Worm (Caenorhabditis elegans) whole organism, young adult: ENCODE results near the gene sqv-2.

Experiments
- B0019.2 ChIP-seq: fragments of 200-800 bp; sonication (Bioruptor generic); conservative IDR thresholded peaks from 2 replicates; pipeline ENCODE4 v1.3.6; 2022; ENCODE audit warnings: missing genetic modification reagents, missing genetic modification characterization, missing compliant biosample characterization
- B0035.1 ChIP-seq: sonication (generic microtip); optimal IDR thresholded peaks from 2 replicates; lab custom pipeline; 2016; ENCODE audit warnings: missing genetic modification characterization, mild to moderate bottlenecking, missing compliant biosample characterization, missing genotype, missing genetic modification reagents
- C06A6.2 ChIP-seq: fragments of 200-800 bp; sonication (Bioruptor generic); conservative IDR thresholded peaks from 2 replicates; pipeline ENCODE4 v1.3.6; 2022; ENCODE audit warnings: missing genetic modification characterization, missing compliant biosample characterization
- F23B12.7 ChIP-seq: sonication (generic microtip); optimal IDR thresholded peaks from 2 replicates; lab custom pipeline; 2017; ENCODE audit warnings: missing genetic modification characterization, mild to moderate bottlenecking, missing compliant biosample characterization, antibody characterized with exemption, moderate library complexity; ENCODE audit not compliant: insufficient read depth
- F49E8.2 ChIP-seq: sonication (generic microtip); optimal IDR thresholded peaks from 3 replicates; lab custom pipeline; 2017; ENCODE audit warnings: missing genetic modification characterization, mild to moderate bottlenecking, missing compliant biosample characterization, antibody characterized with exemption, moderate library complexity; ENCODE audit not compliant: insufficient read depth
- F52B5.7 ChIP-seq: sonication (generic microtip); optimal IDR thresholded peaks from 2 replicates; lab custom pipeline; 2016; ENCODE audit warnings: mild to moderate bottlenecking, missing genetic modification characterization, missing compliant biosample characterization
- Y53G8AR.9 ChIP-seq: fragments of 200-800 bp; sonication (Bioruptor generic); conservative IDR thresholded peaks from 2 replicates; pipeline ENCODE4 v1.3.6; 2022; ENCODE audit warnings: missing genetic modification reagents, missing genetic modification characterization, missing compliant biosample characterization
- Y79H2A.3 ChIP-seq: fragments of 200-800 bp; sonication (Bioruptor generic); conservative IDR thresholded peaks from 2 replicates; pipeline ENCODE4 v1.3.6; 2022; ENCODE audit warnings: missing genetic modification reagents, missing genetic modification characterization, missing compliant biosample characterization
- ZK185.1 ChIP-seq: sonication (generic microtip); optimal IDR thresholded peaks from 2 replicates; lab custom pipeline; 2016; ENCODE audit warnings: mild to moderate bottlenecking, missing genetic modification characterization, missing compliant biosample characterization; ENCODE audit not compliant: poor library complexity, severe bottlenecking
- ama-1 ChIP-seq, 3 experiments: fragments of 150-350 bp in 1 of 3; sonication (generic microtip) in 2 of 3; optimal IDR thresholded peaks; 2 replicates each; lab custom pipeline; 2014 to 2018; ENCODE audit warnings: missing biosample characterization in 2 of 3, missing genetic modification characterization in 2 of 3, missing genetic modification reagents in 2 of 3
- aptf-3 ChIP-seq: fragments of 200-800 bp; sonication (Bioruptor generic); IDR thresholded peaks from 2 replicates; pipeline ENCODE4 v1.3.6; 2022; ENCODE audit warnings: missing genetic modification characterization, missing compliant biosample characterization
- athp-1 ChIP-seq: sonication (generic microtip); optimal IDR thresholded peaks from 2 replicates; lab custom pipeline; 2017; ENCODE audit warnings: mild to moderate bottlenecking, missing genetic modification characterization, missing compliant biosample characterization
- bed-2 ChIP-seq: fragments of 200-800 bp; sonication (Bioruptor generic); IDR thresholded peaks from 2 replicates; pipeline ENCODE4 v1.3.6; 2022; ENCODE audit warnings: missing genetic modification reagents, missing genetic modification characterization, missing compliant biosample characterization
- ceh-27 ChIP-seq: fragments of 200-800 bp; sonication (Bioruptor generic); optimal IDR thresholded peaks from 2 replicates; lab custom pipeline; 2018; ENCODE audit warnings: mild to moderate bottlenecking, missing genetic modification characterization, moderate library complexity, missing compliant biosample characterization
- ceh-58 ChIP-seq: fragments of 200-800 bp; sonication (Bioruptor generic); IDR thresholded peaks from 2 replicates; pipeline ENCODE4 v1.3.6; 2022; ENCODE audit warnings: missing genetic modification characterization, missing compliant biosample characterization
- dpff-1 ChIP-seq: sonication (generic microtip); optimal IDR thresholded peaks from 2 replicates; lab custom pipeline; 2017; ENCODE audit warnings: mild to moderate bottlenecking, missing genetic modification characterization, missing compliant biosample characterization
- efl-1 ChIP-seq: fragments of 150-350 bp; optimal IDR thresholded peaks from 2 replicates; lab custom pipeline; 2014; ENCODE audit warnings: missing biosample characterization, missing genetic modification reagents, missing genetic modification characterization
- ets-4 ChIP-seq: fragments of 200-800 bp; sonication (Bioruptor generic); optimal IDR thresholded peaks from 2 replicates; lab custom pipeline; 2018; ENCODE audit warnings: mild to moderate bottlenecking, missing genetic modification characterization, missing compliant biosample characterization
- gei-17 ChIP-seq: fragments of 200-800 bp; sonication (Bioruptor generic); optimal IDR thresholded peaks from 2 replicates; lab custom pipeline; 2018; ENCODE audit warnings: mild to moderate bottlenecking, missing genetic modification characterization, missing compliant biosample characterization
- hlh-12 ChIP-seq: sonication (generic microtip); optimal IDR thresholded peaks from 2 replicates; lab custom pipeline; 2016; ENCODE audit warnings: missing genetic modification characterization, missing compliant biosample characterization
- hlh-26 ChIP-seq: fragments of 200-800 bp; sonication (Bioruptor generic); conservative IDR thresholded peaks from 2 replicates; pipeline ENCODE4 v1.3.6; 2022; ENCODE audit warnings: missing genetic modification reagents, missing genetic modification characterization, missing compliant biosample characterization
- hmg-1.2 ChIP-seq: fragments of 200-800 bp; sonication (Bioruptor generic); IDR thresholded peaks from 2 replicates; pipeline ENCODE4 v1.3.6; 2022; ENCODE audit warnings: missing genetic modification reagents, missing genetic modification characterization, missing compliant biosample characterization
- hmg-20 ChIP-seq: fragments of 200-800 bp; sonication (Bioruptor generic); IDR thresholded peaks from 2 replicates; pipeline ENCODE4 v1.3.6; 2022; ENCODE audit warnings: missing genetic modification reagents, missing genetic modification characterization, missing compliant biosample characterization
- lsl-1 ChIP-seq: fragments of 200-800 bp; sonication (Bioruptor generic); optimal IDR thresholded peaks from 2 replicates; lab custom pipeline; 2018; ENCODE audit warnings: mild to moderate bottlenecking, missing genetic modification characterization, moderate library complexity, missing compliant biosample characterization
- mcd-1 ChIP-seq: fragments of 200-800 bp; sonication (Bioruptor generic); IDR thresholded peaks from 2 replicates; pipeline ENCODE4 v1.3.6; 2022; ENCODE audit warnings: missing genetic modification reagents, missing genetic modification characterization, missing compliant biosample characterization
- mel-28 ChIP-seq: sonication (generic microtip); optimal IDR thresholded peaks from 2 replicates; lab custom pipeline; 2016; ENCODE audit warnings: borderline replicate concordance, mild to moderate bottlenecking, missing genetic modification characterization, missing compliant biosample characterization
- mes-4 ChIP-seq: sonication (generic microtip); optimal IDR thresholded peaks from 2 replicates; lab custom pipeline; 2016; ENCODE audit warnings: missing genotype, missing genetic modification characterization, missing compliant biosample characterization
- mxl-1 ChIP-seq: sonication (generic microtip); optimal IDR thresholded peaks from 2 replicates; lab custom pipeline; 2016; ENCODE audit warnings: missing genetic modification characterization, missing compliant biosample characterization
- nfya-1 ChIP-seq: sonication (generic microtip); optimal IDR thresholded peaks from 2 replicates; lab custom pipeline; 2017; ENCODE audit warnings: antibody characterized with exemption, missing compliant biosample characterization, missing genetic modification characterization, borderline replicate concordance; ENCODE audit not compliant: insufficient read depth
- nfyb-1 ChIP-seq: fragments of 200-800 bp; sonication (Bioruptor generic); IDR thresholded peaks from 2 replicates; pipeline ENCODE4 v1.3.6; 2022; ENCODE audit warnings: missing genetic modification reagents, missing genetic modification characterization, missing compliant biosample characterization
- nhr-179 ChIP-seq: sonication (generic microtip); optimal IDR thresholded peaks from 2 replicates; lab custom pipeline; 2016; ENCODE audit warnings: mild to moderate bottlenecking, missing genetic modification characterization, missing compliant biosample characterization
- nhr-27 ChIP-seq: fragments of 200-800 bp; sonication (Bioruptor generic); optimal IDR thresholded peaks from 2 replicates; lab custom pipeline; 2018; ENCODE audit warnings: mild to moderate bottlenecking, missing genetic modification characterization, moderate library complexity, missing compliant biosample characterization
- pbrm-1 ChIP-seq: fragments of 200-800 bp; sonication (Bioruptor generic); IDR thresholded peaks from 2 replicates; pipeline ENCODE4 v1.3.6; 2022; ENCODE audit warnings: missing genetic modification reagents, missing genetic modification characterization, missing compliant biosample characterization
- pha-4 ChIP-seq: fragments of 150-350 bp; sonication (generic microtip); optimal IDR thresholded peaks from 2 replicates; lab custom pipeline; 2014; ENCODE audit warnings: missing biosample characterization, missing genetic modification reagents, missing genetic modification characterization
- rpc-1 ChIP-seq, 2 experiments: fragments of 150-350 bp in 1 of 2; sonication (generic microtip) in 1 of 2; optimal IDR thresholded peaks; 2 replicates each; lab custom pipeline; 2014 to 2018; ENCODE audit warnings: missing biosample characterization in 1 of 2, missing genetic modification characterization in 1 of 2, missing genetic modification reagents in 1 of 2, missing genotype in 1 of 2
- snpc-1.3 ChIP-seq: sonication (generic microtip); optimal IDR thresholded peaks from 2 replicates; lab custom pipeline; 2017; ENCODE audit warnings: missing genetic modification characterization, mild to moderate bottlenecking, missing compliant biosample characterization, antibody characterized with exemption, moderate library complexity, missing genotype, missing genetic modification reagents; ENCODE audit not compliant: insufficient read depth
- snpc-3.4 ChIP-seq: sonication (generic microtip); optimal IDR thresholded peaks from 2 replicates; lab custom pipeline; 2017; ENCODE audit warnings: missing genetic modification characterization, mild to moderate bottlenecking, missing compliant biosample characterization, antibody characterized with exemption, moderate library complexity, missing genotype, missing genetic modification reagents
- somi-1 ChIP-seq: fragments of 200-800 bp; sonication (Bioruptor generic); optimal IDR thresholded peaks from 2 replicates; lab custom pipeline; 2018; ENCODE audit warnings: mild to moderate bottlenecking, missing genetic modification characterization, missing compliant biosample characterization
- sptf-2 ChIP-seq: fragments of 200-800 bp; sonication (Bioruptor generic); optimal IDR thresholded peaks from 2 replicates; lab custom pipeline; 2018; ENCODE audit warnings: mild to moderate bottlenecking, missing genetic modification characterization, missing compliant biosample characterization
- tbp1 ChIP-seq: fragments of 200-800 bp; sonication (Bioruptor generic); optimal IDR thresholded peaks from 2 replicates; lab custom pipeline; 2018; ENCODE audit warnings: mild to moderate bottlenecking, missing genetic modification characterization, missing compliant biosample characterization
- tbx-9 ChIP-seq: sonication (generic microtip); optimal IDR thresholded peaks from 2 replicates; lab custom pipeline; 2016; ENCODE audit warnings: borderline replicate concordance, missing genetic modification characterization, inconsistent platforms, missing compliant biosample characterization
- unc-130 ChIP-seq: sonication (generic microtip); optimal IDR thresholded peaks from 2 replicates; lab custom pipeline; 2016; ENCODE audit warnings: missing genetic modification reagents, missing genetic modification characterization, missing compliant biosample characterization
- zfh-2 ChIP-seq: fragments of 200-800 bp; sonication (Bioruptor generic); conservative IDR thresholded peaks from 2 replicates; pipeline ENCODE4 v1.3.6; 2022; ENCODE audit warnings: missing genetic modification reagents, missing genetic modification characterization, missing compliant biosample characterization
- ztf-3 ChIP-seq: fragments of 200-800 bp; sonication (Bioruptor generic); optimal IDR thresholded peaks from 2 replicates; lab custom pipeline; 2018; ENCODE audit warnings: mild to moderate bottlenecking, missing genetic modification characterization, missing compliant biosample characterization

The sqv-2 gene

DNA sequence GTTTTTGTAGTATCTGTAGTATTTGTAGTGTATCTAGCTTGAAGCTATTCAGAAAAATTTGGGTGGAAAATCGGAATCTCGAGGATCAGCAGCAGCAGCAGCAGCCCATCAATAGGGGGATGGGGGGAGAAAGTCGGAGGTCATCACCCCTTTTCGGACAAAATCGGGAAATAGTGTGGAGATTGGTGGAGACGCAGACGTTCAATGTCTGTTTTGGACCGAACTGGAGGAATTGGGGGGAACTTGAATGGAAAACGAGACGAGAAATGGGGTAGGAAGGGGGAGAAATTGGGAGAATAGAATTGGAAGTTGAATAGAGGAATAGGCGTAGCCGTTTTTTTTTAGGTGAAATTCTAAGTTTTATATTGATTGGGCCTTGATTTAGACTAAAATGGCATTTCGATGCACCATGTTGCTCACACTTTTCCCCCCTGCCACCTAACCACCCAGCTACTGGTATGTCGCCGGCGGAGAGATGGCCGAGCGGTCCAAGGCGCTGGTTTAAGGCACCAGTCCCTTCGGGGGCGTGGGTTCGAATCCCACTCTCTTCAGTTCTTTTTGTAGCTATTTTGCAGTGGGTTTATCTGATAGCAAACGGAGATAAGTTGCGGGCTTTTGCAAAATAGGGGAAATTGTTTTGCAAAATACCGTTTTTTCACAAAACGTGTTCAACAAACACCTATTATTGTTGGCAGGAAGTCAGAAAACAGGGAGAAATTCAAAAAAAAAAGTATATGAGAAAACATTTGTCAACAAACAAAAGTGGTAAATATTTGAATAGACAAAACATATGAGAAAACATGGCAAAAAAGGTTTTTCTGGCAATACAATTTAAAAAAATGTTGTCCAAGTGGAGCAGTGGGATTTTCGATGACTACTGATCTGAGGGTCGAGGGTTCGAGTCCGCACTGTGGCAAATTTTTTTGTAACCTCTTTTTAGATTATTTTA is 34.0 kb downstream of the sqv-2 start (continued):
- no peak for TF ChIP-seq F49E8.2
- no peak for TF ChIP-seq hlh-12 (tag; lab: Kevin White, UChicago)
- no peak for TF ChIP-seq mxl-1 (tag; lab: Kevin White, UChicago)
- peak; percentile 33 for TF ChIP-seq lsl-1 (GFP tag; lab: Kevin White, UChicago)
- TF ChIP-seq aptf-3: no peak
- no peak for TF ChIP-seq pha-4
- no peak for TF ChIP-seq mel-28 (tag; lab: Kevin White, UChicago)
- TF ChIP-seq somi-1 (GFP tag; lab: Kevin White, UChicago): no peak
- TF ChIP-seq snpc-1.3: no peak
- no peak for TF ChIP-seq nhr-179
- TF ChIP-seq Y53G8AR.9 (GFP tag; lab: Robert Waterston, UW): no peak
- TF ChIP-seq mcd-1: peak; percentile 35; the same call in 1 of the 2 replicates
- TF ChIP-seq C06A6.2 (GFP tag; lab: Robert Waterston, UW): no peak
- no peak for TF ChIP-seq athp-1
- TF ChIP-seq B0035.1 (tag; lab: Kevin White, UChicago): no peak
- TF ChIP-seq F52B5.7 (tag; lab: Kevin White, UChicago): no peak
- TF ChIP-seq tbx-9 (tag; lab: Kevin White, UChicago): no peak
- no peak for TF ChIP-seq ets-4 (GFP tag; lab: Kevin White, UChicago)
- TF ChIP-seq ama-1 (optimal IDR thresholded peaks at IDR 0.05; lab: Kevin White, UChicago): no peak
- TF ChIP-seq ama-1 (GFP tag; optimal IDR thresholded peaks at IDR 0.05; lab: Kevin White, UChicago): peak in 1 of 2 experiments; percentile 53
- TF ChIP-seq snpc-3.4 (tag; lab: Kevin White, UChicago): no peak
- TF ChIP-seq B0019.2: no peak
- TF ChIP-seq nfya-1 (tag; lab: Kevin White, UChicago): no peak
- no peak for TF ChIP-seq ceh-58 (GFP tag; lab: Robert Waterston, UW)
- TF ChIP-seq Y79H2A.3 (GFP tag; lab: Robert Waterston, UW): peak; percentile 59; the same call in 1 of the 2 replicates
- peak; percentile 35; the same call in 1 of the 2 replicates for TF ChIP-seq pbrm-1 (GFP tag; lab: Robert Waterston, UW)
- TF ChIP-seq nhr-27: no peak
- TF ChIP-seq hlh-26 (GFP tag; lab: Robert Waterston, UW): no peak
- TF ChIP-seq F23B12.7: no peak
- TF ChIP-seq zfh-2 (GFP tag; lab: Robert Waterston, UW): peak; percentile 62
- no peak for TF ChIP-seq ceh-27 (GFP tag; lab: Kevin White, UChicago)
- no peak for TF ChIP-seq ztf-3 (GFP tag; lab: Kevin White, UChicago)
- no peak for TF ChIP-seq sptf-2 (GFP tag; lab: Kevin White, UChicago)
- TF ChIP-seq nfyb-1 (GFP tag; lab: Robert Waterston, UW): peak; percentile 67; the same call in 1 of the 2 replicates
- TF ChIP-seq hmg-1.2 (GFP tag; lab: Robert Waterston, UW): peak; percentile 68
- peak; percentile 64 for TF ChIP-seq rpc-1 (optimal IDR thresholded peaks at IDR 0.05; lab: Kevin White, UChicago)
- peak; percentile 83 for TF ChIP-seq rpc-1 (tag; optimal IDR thresholded peaks at IDR 0.05; lab: Kevin White, UChicago)
- no peak for TF ChIP-seq hmg-20 (GFP tag; lab: Robert Waterston, UW)
- no peak for TF ChIP-seq dpff-1 (tag; lab: Kevin White, UChicago)
- TF ChIP-seq ZK185.1: no peak
- no peak for TF ChIP-seq efl-1 (GFP tag; lab: Kevin White, UChicago)
- no peak for TF ChIP-seq mes-4
- no peak for TF ChIP-seq gei-17 (GFP tag; lab: Kevin White, UChicago)
- TF ChIP-seq unc-130 (GFP tag; lab: Kevin White, UChicago): no peak
- peak; percentile 91 for TF ChIP-seq tbp1 (GFP tag; lab: Kevin White, UChicago)
- TF ChIP-seq bed-2 (GFP tag; lab: Robert Waterston, UW): no peak
